Fruit fly (Drosophila melanogaster) whole organism: Measurements from ENCODE around the gene mRpL28.

Source experiments
- CG8478 ChIP-seq: fragments of >200 bp; optimal IDR thresholded peaks from 2 replicates; lab custom pipeline; 2018; ENCODE audit warnings: inconsistent platforms
- Dll ChIP-seq: fragments of >200 bp; optimal IDR thresholded peaks from 2 replicates; lab custom pipeline; 2017
- EcR ChIP-seq, 2 experiments: fragments of >200 bp; optimal IDR thresholded peaks; 2 replicates each; lab custom pipeline; 2017; ENCODE audit warnings: missing biosample characterization in 2 of 2, missing genetic modification characterization in 2 of 2, missing genetic modification reagents in 2 of 2
- pan ChIP-seq: fragments of >200 bp; optimal IDR thresholded peaks from 2 replicates; lab custom pipeline; 2017
- psq ChIP-seq: fragments of >200 bp; optimal IDR thresholded peaks from 2 replicates; lab custom pipeline; 2017
- usp ChIP-seq: fragments of >200 bp; optimal IDR thresholded peaks from 2 replicates; lab custom pipeline; 2017; ENCODE audit warnings: missing biosample characterization, missing genetic modification characterization, mixed read lengths

mRpL28 gene

DNA sequence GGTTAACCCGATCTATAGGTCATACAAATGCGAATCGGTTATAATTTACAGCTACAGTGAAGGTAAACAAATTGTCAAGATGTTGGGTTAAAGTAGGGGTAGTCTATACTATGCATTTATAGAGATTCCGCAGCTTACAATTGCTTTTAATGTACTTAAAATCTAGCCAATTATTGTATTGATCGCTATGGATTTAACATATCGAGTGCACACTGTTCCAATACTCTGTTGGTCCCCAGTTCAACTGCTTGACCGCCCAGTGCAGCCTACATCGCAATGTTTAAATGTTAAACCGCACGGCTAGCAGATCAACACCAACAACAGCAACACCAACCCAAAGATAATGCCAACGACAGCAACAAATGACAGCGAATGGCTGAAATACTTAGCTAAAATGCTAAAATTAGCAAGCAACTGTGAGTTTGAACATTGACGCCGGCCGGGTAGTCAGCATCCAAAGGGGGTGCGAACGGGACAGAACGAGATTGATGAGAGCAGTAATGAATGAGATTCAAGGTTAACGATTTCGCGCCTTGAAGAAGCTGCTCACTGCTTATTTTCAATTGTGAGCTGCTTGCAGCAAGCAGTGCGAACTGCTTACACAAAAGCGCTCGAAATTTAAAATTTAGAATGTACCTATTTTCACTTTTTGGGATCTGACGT lies 27.3 kb downstream of the mRpL28 start:
- TF ChIP-seq pan (lab: Kevin White, UChicago), result no peak
- TF ChIP-seq CG8478 (lab: Kevin White, UChicago), result peak; percentile 1

DNA sequence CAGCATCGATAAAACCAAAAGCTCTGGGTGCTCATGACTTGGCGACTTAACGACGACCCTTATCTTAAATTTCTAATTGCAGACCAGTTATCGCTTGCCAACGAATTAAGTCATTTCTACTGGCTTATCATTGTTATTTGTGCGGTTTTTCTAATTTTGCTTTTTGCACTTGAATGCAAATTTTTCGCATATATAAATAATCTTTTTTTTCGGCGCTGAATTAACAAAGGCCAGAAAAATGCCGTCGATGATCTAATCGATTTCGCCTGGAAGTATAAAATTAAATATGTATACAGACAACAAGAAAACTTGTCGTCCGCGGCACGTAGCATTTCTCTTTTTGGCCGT lies 27.8 kb downstream of the mRpL28 start:
- no peak for TF ChIP-seq usp (GFP tag; lab: Kevin White, UChicago)
- TF ChIP-seq CG8478 (lab: Kevin White, UChicago), result no peak
- no peak for TF ChIP-seq pan (lab: Kevin White, UChicago)
- TF ChIP-seq psq (lab: Kevin White, UChicago), result no peak
- no peak for TF ChIP-seq EcR (GFP tag; optimal IDR thresholded peaks at IDR 0.05; lab: Kevin White, UChicago)
- TF ChIP-seq Dll (lab: Kevin White, UChicago), result no peak

DNA sequence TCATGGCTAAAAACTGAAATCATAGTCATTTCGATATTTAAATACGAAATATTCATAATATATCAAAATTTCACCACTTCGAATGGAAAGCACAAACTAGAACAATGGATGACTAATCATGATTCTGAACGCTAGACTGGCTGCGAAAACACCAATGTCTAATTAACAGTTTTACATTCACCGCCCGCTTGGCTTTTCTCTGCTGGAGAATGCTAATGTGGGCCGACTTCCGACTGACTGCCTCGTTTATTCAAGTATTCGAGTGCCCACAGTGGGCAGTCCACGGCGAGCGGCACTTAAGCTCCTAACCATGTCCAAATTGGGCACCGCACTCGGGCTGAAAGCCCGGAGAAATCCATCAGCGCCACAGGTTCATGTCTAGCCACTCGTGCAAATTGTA lies 28.3 kb downstream of the mRpL28 start:
- TF ChIP-seq EcR (GFP tag; optimal IDR thresholded peaks at IDR 0.05; lab: Kevin White, UChicago), result no peak
- no peak for TF ChIP-seq usp (GFP tag; lab: Kevin White, UChicago)
- no peak for TF ChIP-seq CG8478 (lab: Kevin White, UChicago)
- no peak for TF ChIP-seq Dll (lab: Kevin White, UChicago)
- TF ChIP-seq psq (lab: Kevin White, UChicago), result no peak
- TF ChIP-seq pan (lab: Kevin White, UChicago), result no peak

DNA sequence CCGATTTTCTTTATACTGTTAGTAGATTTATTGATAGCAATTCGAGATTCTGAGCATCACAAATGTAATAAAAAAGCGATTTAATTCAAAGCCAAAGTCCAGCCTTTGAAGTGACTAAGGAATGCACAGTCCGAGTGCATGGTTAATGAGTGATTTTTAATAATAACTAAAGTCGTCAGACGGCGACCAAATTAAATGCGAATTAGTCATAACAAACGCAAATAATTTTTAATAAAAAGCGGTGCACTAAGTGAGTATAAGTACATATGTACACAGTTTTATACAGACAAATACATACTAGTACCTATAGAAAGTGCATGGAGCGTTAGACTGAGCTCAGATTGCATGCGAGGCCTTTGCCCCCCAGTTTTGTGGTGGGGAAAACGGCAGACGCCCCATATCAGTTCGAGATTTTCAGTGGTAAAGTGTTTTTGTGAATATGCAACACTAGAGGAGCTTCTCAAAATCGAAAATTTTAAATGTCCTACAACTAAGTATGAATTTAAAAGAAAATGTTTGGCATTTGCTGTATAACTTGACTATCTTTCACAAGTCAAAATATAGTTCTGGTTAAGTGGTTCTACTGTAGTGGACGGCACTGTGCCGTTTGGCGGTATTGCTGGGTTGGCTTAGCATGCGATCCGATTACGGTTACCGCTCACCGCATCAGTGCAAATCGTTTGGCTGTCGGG lies 29.1 kb downstream of the mRpL28 start:
- TF ChIP-seq psq (lab: Kevin White, UChicago) (no peak), EcR (GFP tag; optimal IDR thresholded peaks at IDR 0.05; lab: Kevin White, UChicago) (peak in 1 of 2 experiments; percentile 32)

DNA sequence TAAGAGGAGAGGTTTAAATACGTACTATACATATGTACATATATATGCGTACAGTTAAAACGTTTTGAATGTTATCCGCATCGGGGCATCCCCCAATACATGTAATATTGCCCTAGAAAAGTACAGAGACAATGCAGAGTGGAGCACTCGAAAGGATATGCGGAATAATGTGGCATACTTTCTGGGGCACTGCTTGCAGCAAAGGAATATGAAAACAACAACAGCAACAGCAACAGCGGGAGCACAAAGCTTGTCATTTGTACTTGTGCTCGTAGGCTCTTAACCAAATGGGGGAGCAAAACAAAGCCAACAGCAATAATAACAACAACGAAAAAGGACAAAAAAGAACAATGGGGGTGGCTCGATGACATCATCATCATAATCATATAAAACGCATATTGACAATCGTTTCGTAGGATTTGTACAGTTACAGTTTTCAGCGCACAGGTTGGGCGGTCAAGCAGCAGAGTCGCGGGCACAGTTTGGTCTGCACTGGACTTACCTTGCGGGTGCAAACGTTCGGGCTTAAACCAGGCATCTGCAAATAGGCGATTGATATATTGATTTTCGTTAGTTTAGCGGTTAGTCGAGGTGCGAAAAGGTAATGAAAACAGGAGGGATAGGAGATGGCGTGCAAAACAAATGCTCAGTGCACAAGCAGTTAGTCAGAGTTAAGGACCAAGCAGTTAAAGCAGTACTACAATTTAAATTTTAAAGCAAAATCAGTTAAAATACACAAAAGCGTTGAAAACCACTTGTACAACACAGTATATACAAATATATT lies 30.1 kb downstream of the mRpL28 start:
- TF ChIP-seq usp (GFP tag; lab: Kevin White, UChicago), result no peak
- no peak for TF ChIP-seq pan (lab: Kevin White, UChicago)
- no peak for TF ChIP-seq Dll (lab: Kevin White, UChicago)
- no peak for TF ChIP-seq EcR (GFP tag; optimal IDR thresholded peaks at IDR 0.05; lab: Kevin White, UChicago)
- TF ChIP-seq psq (lab: Kevin White, UChicago), result no peak
- no peak for TF ChIP-seq CG8478 (lab: Kevin White, UChicago)

DNA sequence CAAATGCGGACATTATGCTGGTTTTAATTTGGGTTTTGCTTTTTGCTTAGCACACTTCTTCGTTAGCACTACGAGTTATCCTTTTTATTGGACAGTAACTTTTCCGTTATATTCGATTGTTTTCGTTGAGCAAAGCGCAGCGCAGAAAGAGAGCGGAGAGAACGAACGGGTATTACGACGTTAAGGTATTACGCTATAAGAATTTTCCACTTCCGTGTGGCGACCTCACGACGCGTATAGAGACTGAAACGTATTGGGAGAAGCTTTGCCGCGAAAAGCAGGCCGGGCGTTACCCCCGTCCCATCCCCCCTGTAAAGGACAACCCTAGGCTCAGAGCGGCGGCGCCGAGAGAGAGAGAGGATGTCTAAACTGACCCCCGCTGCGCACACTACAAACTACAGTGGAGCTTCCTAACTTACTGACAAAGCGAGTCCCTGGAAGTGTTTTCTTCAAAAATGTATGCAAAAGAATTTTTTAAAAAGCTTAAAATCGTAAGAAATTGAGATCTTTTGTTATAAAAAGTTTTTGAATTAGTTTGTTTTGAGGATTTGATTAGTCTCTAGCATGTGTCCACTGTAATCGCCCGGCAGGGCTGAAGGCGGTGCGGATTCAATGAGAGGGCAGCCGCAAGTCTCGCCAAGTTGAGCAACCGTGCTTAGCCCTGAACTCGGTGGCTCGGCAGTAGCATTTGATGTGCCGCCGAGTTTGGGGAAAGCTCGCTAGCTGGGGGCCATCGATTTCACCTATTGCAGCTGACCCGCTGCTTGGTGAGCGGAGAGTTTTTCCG lies 31.1 kb downstream of the mRpL28 start:
- TF ChIP-seq pan (lab: Kevin White, UChicago) (peak; percentile 65), psq (lab: Kevin White, UChicago) (no peak)

DNA sequence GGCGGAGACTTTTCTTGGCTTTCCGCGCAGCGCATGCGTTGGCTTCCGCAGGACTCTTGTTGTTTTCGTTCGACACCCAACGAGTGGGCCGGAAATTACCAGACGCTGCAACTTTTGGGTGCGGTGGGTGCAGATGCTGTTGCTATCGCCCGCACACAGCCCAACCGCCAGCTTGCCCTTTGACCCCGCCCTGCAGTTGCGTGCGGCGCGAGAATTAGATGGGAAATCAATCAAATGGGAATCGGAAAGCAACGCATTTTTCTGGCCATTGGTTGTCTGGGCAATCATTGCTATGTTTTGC lies 31.6 kb downstream of the mRpL28 start:
- TF ChIP-seq usp (GFP tag; lab: Kevin White, UChicago) (no peak), psq (lab: Kevin White, UChicago) (no peak), pan (lab: Kevin White, UChicago) (no peak), Dll (lab: Kevin White, UChicago) (no peak), EcR (GFP tag; optimal IDR thresholded peaks at IDR 0.05; lab: Kevin White, UChicago) (no peak), CG8478 (lab: Kevin White, UChicago) (no peak)

DNA sequence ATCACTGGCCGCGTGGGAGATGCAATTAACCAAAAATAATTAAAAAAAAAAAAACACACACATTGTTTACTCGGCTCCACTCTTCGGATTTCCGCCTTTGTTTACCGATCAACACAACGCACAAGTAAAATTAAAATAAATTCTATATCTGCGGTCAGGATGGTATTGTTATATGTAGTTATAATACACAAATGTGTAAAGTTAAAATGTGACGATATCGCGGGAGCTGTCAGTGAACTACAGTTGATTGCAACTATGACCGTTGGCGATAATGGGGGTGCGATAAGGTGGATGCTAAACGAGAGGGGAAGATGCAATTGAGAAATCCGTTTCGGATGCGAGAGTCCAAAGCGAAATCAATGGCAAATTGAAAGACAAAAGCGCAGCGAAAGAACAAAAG lies 32.5 kb downstream of the mRpL28 start:
- TF ChIP-seq CG8478 (lab: Kevin White, UChicago) (no peak), pan (lab: Kevin White, UChicago) (no peak), Dll (lab: Kevin White, UChicago) (no peak), usp (GFP tag; lab: Kevin White, UChicago) (no peak)

DNA sequence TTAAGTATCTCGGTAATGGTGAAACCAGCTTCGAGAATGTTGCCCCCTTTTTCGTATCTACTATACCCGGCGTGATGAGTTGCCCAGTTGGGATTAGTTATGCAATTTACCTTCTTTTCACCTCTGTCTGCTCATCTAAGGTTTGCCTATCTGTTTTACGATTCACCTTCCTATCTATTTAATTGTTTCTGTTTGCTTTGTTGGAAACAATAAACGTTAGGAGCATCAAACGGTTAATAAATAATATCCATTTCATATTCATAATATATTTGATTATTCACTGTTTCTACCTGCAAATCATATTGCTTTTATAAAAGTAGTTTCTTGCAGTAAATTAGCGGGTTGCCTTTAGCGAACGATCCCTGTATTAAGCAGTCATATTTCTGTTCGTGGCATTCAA lies 33.5 kb downstream of the mRpL28 start:
- no peak for TF ChIP-seq Dll (lab: Kevin White, UChicago)
- no peak for TF ChIP-seq usp (GFP tag; lab: Kevin White, UChicago)
- no peak for TF ChIP-seq pan (lab: Kevin White, UChicago)
- no peak for TF ChIP-seq psq (lab: Kevin White, UChicago)
- no peak for TF ChIP-seq CG8478 (lab: Kevin White, UChicago)
- TF ChIP-seq EcR (GFP tag; optimal IDR thresholded peaks at IDR 0.05; lab: Kevin White, UChicago), result no peak

DNA sequence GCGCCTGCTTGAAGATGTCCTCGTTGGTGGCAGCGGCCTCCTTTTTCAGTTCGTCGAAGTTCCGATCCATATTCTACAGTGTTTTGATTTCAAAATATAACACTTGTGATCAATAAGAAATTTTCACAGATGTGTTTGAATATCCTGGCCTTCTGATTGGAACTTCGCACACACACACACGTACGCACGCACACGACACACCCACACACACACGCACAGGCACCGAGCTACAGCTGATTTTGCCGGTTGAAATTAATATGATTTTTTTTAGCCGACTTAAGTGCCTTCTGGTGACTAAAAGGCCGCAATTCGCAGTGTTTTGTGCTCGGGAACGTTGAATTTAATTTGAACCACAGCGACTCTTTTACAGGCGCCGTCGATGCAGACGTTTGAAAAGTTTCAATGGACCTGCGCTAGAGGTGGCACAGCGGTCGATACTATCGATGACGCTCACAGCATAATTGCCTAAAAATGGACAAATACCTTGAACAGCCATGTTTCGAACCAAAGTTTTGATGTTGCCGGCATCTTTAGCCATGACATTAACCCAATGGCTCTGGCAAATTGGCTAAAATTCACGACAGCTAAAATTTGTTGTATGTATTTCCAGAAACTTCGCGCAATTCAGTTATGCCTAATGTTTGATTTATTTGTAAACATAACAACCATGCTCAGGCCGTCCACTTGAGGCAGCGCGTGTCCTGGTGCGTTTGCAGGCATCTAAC lies 35.7 kb downstream of the mRpL28 start, which contains the start of gene Rtnl1:
Rtnl1 (minus strand) TSS at position 415 of the 725 bp plus-strand sequence.
- no peak for TF ChIP-seq EcR (GFP tag; optimal IDR thresholded peaks at IDR 0.05; lab: Kevin White, UChicago)
- TF ChIP-seq psq (lab: Kevin White, UChicago), result no peak
- no peak for TF ChIP-seq pan (lab: Kevin White, UChicago)
- TF ChIP-seq Dll (lab: Kevin White, UChicago), result no peak
- TF ChIP-seq CG8478 (lab: Kevin White, UChicago), result no peak
- TF ChIP-seq usp (GFP tag; lab: Kevin White, UChicago), result no peak
